Fruit fly (Drosophila melanogaster) whole organism, embryonic: Measurements from ENCODE around the gene CG33160.

Source experiments
- Ada2b ChIP-seq: fragments of 200-800 bp; sonication (Bioruptor generic); IDR thresholded peaks from 2 replicates; pipeline ENCODE4 v1.3.6; 2022; ENCODE audit warnings: missing biosample characterization, missing genetic modification characterization
- Adf1 ChIP-seq: fragments of 200-800 bp; sonication (Bioruptor generic); IDR thresholded peaks from 2 replicates; pipeline ENCODE4 v1.3.6; 2022; ENCODE audit warnings: missing biosample characterization, missing genetic modification characterization
- Atf6 ChIP-seq: fragments of 200-800 bp; sonication (Bioruptor generic); IDR thresholded peaks from 2 replicates; pipeline ENCODE4 v1.3.6; 2022; ENCODE audit warnings: missing biosample characterization, missing genetic modification characterization
- BtbVII ChIP-seq: fragments of 200-800 bp; sonication (Bioruptor generic); optimal IDR thresholded peaks from 3 replicates; lab custom pipeline; 2017; ENCODE audit warnings: missing biosample characterization, mild to moderate bottlenecking, missing genetic modification characterization
- C15 ChIP-seq: fragments of 200-800 bp; sonication (Bioruptor generic); IDR thresholded peaks from 3 replicates; pipeline ENCODE4 v1.3.6; 2022; ENCODE audit warnings: missing biosample characterization, missing genetic modification characterization
- CG10366 ChIP-seq: fragments of 200-800 bp; sonication (Bioruptor generic); IDR thresholded peaks from 2 replicates; pipeline ENCODE4 v1.3.6; 2022; ENCODE audit warnings: missing biosample characterization, missing genetic modification characterization
- CG12219 ChIP-seq: fragments of 200-800 bp; sonication (Bioruptor generic); optimal IDR thresholded peaks from 3 replicates; lab custom pipeline; 2018; ENCODE audit warnings: missing biosample characterization, mild to moderate bottlenecking, missing genetic modification characterization
- CG12299 ChIP-seq: fragments of 200-800 bp; sonication (Bioruptor generic); optimal IDR thresholded peaks from 2 replicates; lab custom pipeline; 2018; ENCODE audit warnings: missing biosample characterization, mild to moderate bottlenecking, missing genetic modification characterization
- CG1832 ChIP-seq: fragments of 200-800 bp; sonication (Bioruptor generic); optimal IDR thresholded peaks from 2 replicates; lab custom pipeline; 2017; ENCODE audit warnings: missing biosample characterization, mild to moderate bottlenecking, missing genetic modification characterization, inconsistent platforms
- CG2202 ChIP-seq: fragments of 200-800 bp; sonication (Bioruptor generic); optimal IDR thresholded peaks from 2 replicates; lab custom pipeline; 2018; ENCODE audit warnings: missing biosample characterization, mild to moderate bottlenecking, missing genetic modification characterization
- CG3163 ChIP-seq: fragments of 200-800 bp; sonication (Bioruptor generic); optimal IDR thresholded peaks from 3 replicates; lab custom pipeline; 2016; ENCODE audit warnings: missing biosample characterization, missing genetic modification characterization
- CG34376 ChIP-seq: fragments of 200-800 bp; sonication (Bioruptor generic); optimal IDR thresholded peaks from 2 replicates; lab custom pipeline; 2018; ENCODE audit warnings: missing biosample characterization, mild to moderate bottlenecking, missing genetic modification characterization
- CG3726 ChIP-seq: fragments of 200-800 bp; sonication (Bioruptor generic); IDR thresholded peaks from 3 replicates; pipeline ENCODE4, ENCODE4 v1.3.6; 2022; ENCODE audit warnings: missing biosample characterization, missing genetic modification characterization
- CG4707 ChIP-seq: fragments of 200-800 bp; sonication (Bioruptor generic); optimal IDR thresholded peaks from 2 replicates; lab custom pipeline; 2018; ENCODE audit warnings: missing biosample characterization, mild to moderate bottlenecking, missing genetic modification characterization, moderate library complexity
- CG6254 ChIP-seq: fragments of 200-800 bp; sonication (Bioruptor generic); optimal IDR thresholded peaks from 3 replicates; lab custom pipeline; 2017; ENCODE audit warnings: mild to moderate bottlenecking, missing biosample characterization, missing genetic modification reagents, missing genetic modification characterization
- CG7556 ChIP-seq: fragments of 200-800 bp; sonication (Bioruptor generic); optimal IDR thresholded peaks from 2 replicates; lab custom pipeline; 2017; ENCODE audit warnings: missing biosample characterization, mild to moderate bottlenecking, missing genetic modification characterization
- CG8478 ChIP-seq: fragments of >200 bp; optimal IDR thresholded peaks from 2 replicates; lab custom pipeline; 2018
- CG9876 ChIP-seq: fragments of 200-800 bp; sonication (Bioruptor generic); optimal IDR thresholded peaks from 2 replicates; lab custom pipeline; 2016; ENCODE audit warnings: missing biosample characterization, missing genetic modification characterization
- Drgx ChIP-seq: fragments of 200-800 bp; sonication (Bioruptor generic); IDR thresholded peaks from 2 replicates; pipeline ENCODE4 v1.3.6; 2022; ENCODE audit warnings: missing biosample characterization, missing genetic modification characterization
- E2f1 ChIP-seq: fragments of 200-800 bp; sonication (Bioruptor generic); IDR thresholded peaks from 2 replicates; pipeline ENCODE4 v1.3.6; 2022; ENCODE audit warnings: missing biosample characterization, missing genetic modification characterization
- HHEX ChIP-seq: fragments of 200-800 bp; sonication (Bioruptor generic); optimal IDR thresholded peaks from 3 replicates; lab custom pipeline; 2017; ENCODE audit warnings: missing biosample characterization, mild to moderate bottlenecking, missing genetic modification characterization, missing genetic modification reagents
- HLHmδ ChIP-seq: fragments of 200-800 bp; sonication (Bioruptor generic); optimal IDR thresholded peaks from 2 replicates; lab custom pipeline; 2018; ENCODE audit warnings: missing biosample characterization, mild to moderate bottlenecking, missing genetic modification characterization, moderate library complexity
- Hmx ChIP-seq: fragments of 200-800 bp; sonication (Bioruptor generic); optimal IDR thresholded peaks from 2 replicates; lab custom pipeline; 2016; ENCODE audit warnings: missing biosample characterization, missing genetic modification characterization
- MESR4 ChIP-seq: fragments of 200-800 bp; sonication (Bioruptor generic); optimal IDR thresholded peaks from 2 replicates; lab custom pipeline; 2018; ENCODE audit warnings: missing biosample characterization, mild to moderate bottlenecking, missing genetic modification characterization, moderate library complexity
- Meics ChIP-seq: fragments of 200-800 bp; sonication (Bioruptor generic); optimal IDR thresholded peaks from 2 replicates; lab custom pipeline; 2017; ENCODE audit warnings: missing biosample characterization, mild to moderate bottlenecking, missing genetic modification characterization
- NfI ChIP-seq: fragments of 200-800 bp; sonication (Bioruptor generic); optimal IDR thresholded peaks from 3 replicates; lab custom pipeline; 2018; ENCODE audit warnings: missing biosample characterization, mild to moderate bottlenecking, missing genetic modification characterization, moderate library complexity
- Sox100B ChIP-seq: fragments of 200-800 bp; sonication (Bioruptor generic); optimal IDR thresholded peaks from 3 replicates; lab custom pipeline; 2018; ENCODE audit warnings: missing biosample characterization, mild to moderate bottlenecking, missing genetic modification characterization
- Trl ChIP-seq, 3 experiments: fragments of >200 bp in 2 of 3; fragments of 200-800 bp in 1 of 3; sonication (Bioruptor generic) in 1 of 3; optimal IDR thresholded peaks; 2 replicates in 1 of 3; 3 replicates in 2 of 3; lab custom pipeline; 2016 to 2017; ENCODE audit warnings: missing biosample characterization in 1 of 3, missing genetic modification characterization in 1 of 3
- bigmax ChIP-seq: fragments of 200-800 bp; sonication (Bioruptor generic); optimal IDR thresholded peaks from 2 replicates; lab custom pipeline; 2018; ENCODE audit warnings: missing biosample characterization, mild to moderate bottlenecking, missing genetic modification characterization
- cg ChIP-seq: fragments of 200-800 bp; sonication (Bioruptor generic); optimal IDR thresholded peaks from 3 replicates; lab custom pipeline; 2019; ENCODE audit warnings: missing biosample characterization, mild to moderate bottlenecking, missing genetic modification characterization, moderate library complexity
- chn ChIP-seq: fragments of 200-800 bp; sonication (Bioruptor generic); optimal IDR thresholded peaks from 2 replicates; lab custom pipeline; 2016; ENCODE audit warnings: missing biosample characterization, missing genetic modification characterization
- corto ChIP-seq: fragments of 200-800 bp; sonication (Bioruptor generic); optimal IDR thresholded peaks from 2 replicates; lab custom pipeline; 2016; ENCODE audit warnings: missing biosample characterization, mild to moderate bottlenecking, missing genetic modification characterization, moderate library complexity
- dan ChIP-seq: fragments of 200-800 bp; sonication (Bioruptor generic); IDR thresholded peaks from 2 replicates; pipeline ENCODE4 v1.3.6; 2022; ENCODE audit warnings: missing biosample characterization, missing genetic modification characterization
- disco-r ChIP-seq: fragments of 200-800 bp; sonication (Bioruptor generic); optimal IDR thresholded peaks from 2 replicates; lab custom pipeline; 2016; ENCODE audit warnings: missing biosample characterization, missing genetic modification characterization
- fd64A ChIP-seq: fragments of 200-800 bp; sonication (Bioruptor generic); optimal IDR thresholded peaks from 3 replicates; lab custom pipeline; 2018; ENCODE audit warnings: missing biosample characterization, mild to moderate bottlenecking, missing genetic modification characterization
- ftz-f1 ChIP-seq: fragments of 200-800 bp; sonication (Bioruptor generic); optimal IDR thresholded peaks from 2 replicates; lab custom pipeline; 2016; ENCODE audit warnings: missing biosample characterization, missing genetic modification characterization
- grn ChIP-seq: fragments of 200-800 bp; sonication (Bioruptor generic); optimal IDR thresholded peaks from 3 replicates; lab custom pipeline; 2017; ENCODE audit warnings: missing biosample characterization, missing genetic modification characterization
- luna ChIP-seq: fragments of 200-800 bp; sonication (Bioruptor generic); optimal IDR thresholded peaks from 2 replicates; lab custom pipeline; 2016; ENCODE audit warnings: missing biosample characterization, missing genetic modification characterization
- nerfin-1 ChIP-seq: fragments of 200-800 bp; sonication (Bioruptor generic); optimal IDR thresholded peaks from 3 replicates; lab custom pipeline; 2019; ENCODE audit warnings: missing biosample characterization, mild to moderate bottlenecking, missing genetic modification characterization, moderate library complexity
- nom ChIP-seq: fragments of 200-800 bp; sonication (Bioruptor generic); optimal IDR thresholded peaks from 2 replicates; lab custom pipeline; 2017; ENCODE audit warnings: missing biosample characterization, missing genetic modification characterization, mild to moderate bottlenecking, moderate library complexity, missing genetic modification reagents
- odd ChIP-seq: fragments of 200-800 bp; sonication (Bioruptor generic); optimal IDR thresholded peaks from 2 replicates; lab custom pipeline; 2017; ENCODE audit warnings: missing biosample characterization, mild to moderate bottlenecking, missing genetic modification characterization
- onecut ChIP-seq: fragments of 200-800 bp; sonication (Bioruptor generic); IDR thresholded peaks from 2 replicates; pipeline ENCODE4 v1.3.6; 2022; ENCODE audit warnings: missing biosample characterization, missing genetic modification characterization
- pros ChIP-seq: fragments of 200-800 bp; sonication (Bioruptor generic); optimal IDR thresholded peaks from 3 replicates; lab custom pipeline; 2019; ENCODE audit warnings: missing biosample characterization, mild to moderate bottlenecking, missing genetic modification characterization, moderate library complexity
- psq ChIP-seq: fragments of 200-800 bp; sonication (Bioruptor generic); optimal IDR thresholded peaks from 2 replicates; lab custom pipeline; 2017; ENCODE audit warnings: missing biosample characterization, missing genetic modification characterization
- pzg ChIP-seq: fragments of 200-800 bp; sonication (Bioruptor generic); optimal IDR thresholded peaks from 3 replicates; lab custom pipeline; 2018; ENCODE audit warnings: missing biosample characterization, mild to moderate bottlenecking, missing genetic modification characterization, moderate library complexity
- repo ChIP-seq: fragments of 200-800 bp; sonication (Bioruptor generic); optimal IDR thresholded peaks from 2 replicates; lab custom pipeline; 2016; ENCODE audit warnings: missing biosample characterization, missing genetic modification characterization
- sens ChIP-seq: fragments of 200-800 bp; sonication (Bioruptor generic); peaks from one replicate; lab custom pipeline; 2016; ENCODE audit warnings: missing biosample characterization, missing genetic modification characterization
- z ChIP-seq: fragments of 200-800 bp; sonication (Bioruptor generic); IDR thresholded peaks from 3 replicates; pipeline ENCODE4 v1.3.6; 2022; ENCODE audit warnings: missing biosample characterization, missing genetic modification characterization
- zen2 ChIP-seq: fragments of 200-800 bp; sonication (Bioruptor generic); IDR thresholded peaks from 3 replicates; pipeline ENCODE4 v1.3.6; 2022; ENCODE audit warnings: missing biosample characterization, missing genetic modification characterization; ENCODE audit not compliant: partially characterized antibody

Gene CG33160

DNA sequence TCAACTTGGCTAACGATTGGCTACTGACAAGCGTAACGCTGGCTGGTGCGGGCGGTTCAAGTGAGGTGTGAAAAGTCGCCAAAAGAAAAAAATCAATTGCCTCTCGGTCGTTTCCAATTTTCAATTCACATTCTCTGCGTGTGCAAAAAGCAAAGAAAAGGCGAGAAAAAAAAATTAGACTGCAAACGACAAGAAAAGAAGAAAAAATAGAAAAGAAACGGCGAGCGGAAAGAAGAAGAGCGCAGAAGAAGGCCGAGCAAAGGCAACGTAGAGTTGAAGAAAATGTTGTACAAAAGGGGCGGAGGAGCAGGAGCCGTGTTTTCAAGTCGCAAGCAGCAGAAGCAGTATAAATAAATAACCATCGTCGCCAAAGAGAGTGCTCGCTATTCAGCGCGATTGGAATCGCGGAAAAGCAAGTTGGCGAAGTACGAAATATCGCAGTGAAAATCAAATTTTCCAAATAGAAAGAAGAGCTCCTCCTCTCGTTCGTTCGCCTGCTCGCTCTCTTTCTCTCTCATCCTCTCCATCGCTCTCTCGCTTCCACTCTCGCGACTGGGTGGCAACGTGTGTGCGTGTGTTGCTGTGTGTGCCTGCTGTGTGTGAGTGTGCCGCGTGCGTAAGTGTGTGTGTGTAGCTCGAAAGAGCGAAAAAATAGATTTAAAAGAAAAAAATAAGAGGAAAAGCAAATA, 19.8 kb upstream of the CG33160 start:
- TF ChIP-seq E2f1 (GFP tag; lab: Robert Waterston, UW) (no peak), CG34376 (GFP tag; lab: Kevin White, UChicago) (peak; percentile 60), Atf6 (GFP tag; lab: Robert Waterston, UW) (peak; percentile 50; the same call in 1 of the 2 replicates), psq (GFP tag; lab: Kevin White, UChicago) (peak; percentile 18), onecut (GFP tag; lab: Robert Waterston, UW) (peak; percentile 6; the same call in 1 of the 2 replicates), CG9876 (no peak), pros (peak; percentile 58), Trl (optimal IDR thresholded peaks at IDR 0.05; lab: Kevin White, UChicago) (peak; percentile 95 to 99), Trl (GFP tag; optimal IDR thresholded peaks at IDR 0.05; lab: Kevin White, UChicago) (peak; percentile 67), chn (GFP tag; lab: Kevin White, UChicago) (peak; percentile 26), Ada2b (GFP tag; lab: Robert Waterston, UW) (no peak), CG6254 (GFP tag; lab: Kevin White, UChicago) (peak; percentile 20), nom (GFP tag; lab: Kevin White, UChicago) (peak; percentile 68), pzg (GFP tag; lab: Kevin White, UChicago) (peak; percentile 7), dan (GFP tag; lab: Robert Waterston, UW) (no peak), CG7556 (GFP tag; lab: Kevin White, UChicago) (no peak), ftz-f1 (GFP tag; lab: Kevin White, UChicago) (peak; percentile 34), CG2202 (tag; lab: Kevin White, UChicago) (no peak), luna (GFP tag; lab: Kevin White, UChicago) (no peak), CG3163 (GFP tag; lab: Kevin White, UChicago) (peak; percentile 66), CG4707 (no peak), Adf1 (peak; percentile 32; the same call in 1 of the 2 replicates), CG12219 (GFP tag; lab: Kevin White, UChicago) (peak; percentile 57), CG12299 (tag; lab: Kevin White, UChicago) (no peak), CG8478 (lab: Kevin White, UChicago) (peak; percentile 90), CG10366 (no peak), Meics (GFP tag; lab: Kevin White, UChicago) (no peak), MESR4 (peak; percentile 23), C15 (GFP tag; lab: Robert Waterston, UW) (no peak), corto (no peak), z (GFP tag; lab: Robert Waterston, UW) (no peak), CG1832 (GFP tag; lab: Kevin White, UChicago) (peak; percentile 87), fd64A (no peak), HLHmδ (GFP tag; lab: Kevin White, UChicago) (peak; percentile 46), cg (GFP tag; lab: Kevin White, UChicago) (peak; percentile 100), Sox100B (GFP tag; lab: Kevin White, UChicago) (no peak), bigmax (GFP tag; lab: Kevin White, UChicago) (no peak), Hmx (GFP tag; lab: Kevin White, UChicago) (no peak), Drgx (GFP tag; lab: Robert Waterston, UW) (0 out of 2 replicates have a peak, but pooled peaks have one; percentile 11), grn (GFP tag; lab: Kevin White, UChicago) (no peak), odd (GFP tag; lab: Kevin White, UChicago) (no peak), CG3726 (GFP tag; lab: Robert Waterston, UW) (no peak), nerfin-1 (tag; lab: Kevin White, UChicago) (peak; percentile 41), sens (GFP tag; lab: Kevin White, UChicago) (peak; percentile 10), HHEX (GFP tag; lab: Kevin White, UChicago) (no peak), NfI (GFP tag; lab: Kevin White, UChicago) (peak; percentile 6), repo (GFP tag; lab: Kevin White, UChicago) (no peak), BtbVII (GFP tag; lab: Kevin White, UChicago) (peak; percentile 51), disco-r (GFP tag; lab: Kevin White, UChicago) (peak; percentile 17), zen2 (GFP tag; lab: Robert Waterston, UW) (0 out of 3 replicates have a peak, but pooled peaks have one; percentile 15)
